Worm (Caenorhabditis elegans) whole organism, midembryonic: Measurements from ENCODE around the gene ceh-79.

Source experiments
- ref-1 ChIP-seq: fragments of 200-800 bp; sonication (Bioruptor generic); conservative IDR thresholded peaks from 2 replicates; pipeline ENCODE4 v1.3.6; 2022; ENCODE audit warnings: missing genetic modification reagents, missing genetic modification characterization, missing compliant biosample characterization
- tab-1 ChIP-seq: fragments of 200-800 bp; sonication (Bioruptor generic); IDR thresholded peaks from 2 replicates; pipeline ENCODE4 v1.3.6; 2022; ENCODE audit warnings: missing genetic modification characterization, missing compliant biosample characterization

- no peak for TF ChIP-seq ref-1 (GFP tag; lab: Robert Waterston, UW)
- TF ChIP-seq tab-1 (GFP tag; lab: Robert Waterston, UW), result no peak
Observed at ce11 chrV:13285284-13285683, 16.3 kb upstream of the ceh-79 start.
